Fruit fly (Drosophila melanogaster): ENCODE data around the gene ppk27.

ppk27 gene

DNA sequence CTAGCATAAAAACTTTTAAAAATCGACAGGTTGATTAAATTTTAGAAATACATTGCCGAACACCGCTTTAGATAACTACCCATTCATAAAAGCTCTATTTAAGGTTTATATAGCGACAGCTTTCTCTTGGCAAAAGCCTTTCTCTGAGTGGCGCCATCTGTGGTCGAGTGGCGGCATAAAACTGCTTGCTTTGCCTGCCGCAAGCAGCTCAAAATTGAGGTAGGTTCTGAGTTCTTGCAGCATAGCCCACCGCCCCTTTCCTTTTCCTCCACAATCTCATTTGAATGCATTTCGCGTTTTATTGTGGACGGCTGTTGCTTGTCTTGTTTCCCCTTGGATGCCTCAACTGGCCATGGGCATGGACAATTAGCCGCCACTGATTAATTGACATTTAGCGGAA lies 12.8 kb upstream of the ppk27 start (continued):
- TF ChIP-seq Lhr (GFP tag; optimal IDR thresholded peaks at IDR 0.05) (peak; percentile 67), CG1529 (GFP tag; optimal IDR thresholded peaks at IDR 0.05) (peak; percentile 70), CG8089 (GFP tag; optimal IDR thresholded peaks at IDR 0.05) (peak; percentile 70), H15 (GFP tag; IDR thresholded peaks at IDR 0.05) (0 out of 3 replicates have a peak, but pooled peaks have one; percentile 23), CG17186 (GFP tag; optimal IDR thresholded peaks at IDR 0.05) (no peak), CG4282 (GFP tag; optimal IDR thresholded peaks at IDR 0.05) (peak; percentile 35), HLH4C (GFP tag; IDR thresholded peaks at IDR 0.05; ENCODE audit: partially characterized antibody) (no peak), CG4360 (GFP tag; IDR thresholded peaks at IDR 0.05) (no peak), CG14441 (GFP tag; IDR thresholded peaks at IDR 0.05) (peak; percentile 31; the same call in 1 of the 2 replicates), ind (GFP tag; optimal IDR thresholded peaks at IDR 0.05) (peak; percentile 12), sd (tag; optimal IDR thresholded peaks at IDR 0.05) (no peak), CG43689 (GFP tag; IDR thresholded peaks at IDR 0.05) (peak; percentile 45), cas (GFP tag; IDR thresholded peaks at IDR 0.05) (no peak), CoRest (tag; optimal IDR thresholded peaks at IDR 0.05) (peak; percentile 32), CG10321 (GFP tag; IDR thresholded peaks at IDR 0.05) (no peak), cato (GFP tag; optimal IDR thresholded peaks at IDR 0.05; ENCODE audit: borderline replicate concordance) (peak; percentile 37), CG34224 (GFP tag; IDR thresholded peaks at IDR 0.05; ENCODE audit: partially characterized antibody) (no peak), CG18599 (GFP tag; optimal IDR thresholded peaks at IDR 0.05) (no peak), fd3F (GFP tag; optimal IDR thresholded peaks at IDR 0.05) (peak; percentile 24), CG4854 (GFP tag; optimal IDR thresholded peaks at IDR 0.05) (no peak), mld (GFP tag; IDR thresholded peaks at IDR 0.05; ENCODE audit: partially characterized antibody) (no peak), Hsf (GFP tag; optimal IDR thresholded peaks at IDR 0.05) (peak; percentile 64), CG17328 (GFP tag; IDR thresholded peaks at IDR 0.05) (peak; percentile 66), bbx (GFP tag; IDR thresholded peaks at IDR 0.05; ENCODE audit: partially characterized antibody) (no peak), stwl (tag; optimal IDR thresholded peaks at IDR 0.05) (peak; percentile 2), Neu2 (GFP tag; optimal IDR thresholded peaks at IDR 0.05; ENCODE audit: borderline replicate concordance) (no peak), CG30431 (GFP tag; optimal IDR thresholded peaks at IDR 0.05) (peak; percentile 70), gsb (GFP tag; IDR thresholded peaks at IDR 0.05) (no peak), CG42726 (GFP tag; IDR thresholded peaks at IDR 0.05; ENCODE audit: partially characterized antibody) (peak; percentile 55; the same call in 1 of the 2 replicates), croc (GFP tag; conservative IDR thresholded peaks at IDR 0.05) (peak; percentile 38; the same call in 1 of the 3 replicates), Ravus (GFP tag; IDR thresholded peaks at IDR 0.05) (no peak), zfh1 (GFP tag; IDR thresholded peaks at IDR 0.05) (peak; percentile 66; the same call in 2 of the 3 replicates), D19B (GFP tag; optimal IDR thresholded peaks at IDR 0.05) (no peak), hbn (GFP tag; IDR thresholded peaks at IDR 0.05; ENCODE audit: partially characterized antibody) (no peak), CG3065 (GFP tag; optimal IDR thresholded peaks at IDR 0.05) (peak; percentile 20), ara (GFP tag; IDR thresholded peaks at IDR 0.05) (peak; percentile 14; the same call in 1 of the 2 replicates), crol (GFP tag; IDR thresholded peaks at IDR 0.05) (peak; percentile 68), CG1647 (GFP tag; optimal IDR thresholded peaks at IDR 0.05) (no peak), CG11398 (GFP tag; optimal IDR thresholded peaks at IDR 0.05) (peak; percentile 48), prd (optimal IDR thresholded peaks at IDR 0.05) (no peak), prd (GFP tag; IDR thresholded peaks at IDR 0.05) (peak; percentile 58), Myb (GFP tag; optimal IDR thresholded peaks at IDR 0.05) (peak; percentile 40), Fer1 (GFP tag; optimal IDR thresholded peaks at IDR 0.05) (peak; percentile 4), Ada2b (GFP tag; IDR thresholded peaks at IDR 0.05) (no peak), lov (optimal IDR thresholded peaks at IDR 0.05) (no peak), lov (GFP tag; IDR thresholded peaks at IDR 0.05) (peak; percentile 51; the same call in 1 of the 3 replicates), CkIIα-i1 (GFP tag; IDR thresholded peaks at IDR 0.05) (no peak), CG9932 (GFP tag; IDR thresholded peaks at IDR 0.05) (peak; percentile 63), CG1024 (GFP tag; IDR thresholded peaks at IDR 0.05) (0 out of 2 replicates have a peak, but pooled peaks have one; percentile 37), amos (GFP tag; IDR thresholded peaks at IDR 0.05; ENCODE audit: partially characterized antibody) (0 out of 2 replicates have a peak, but pooled peaks have one; percentile 6), CG3281 (GFP tag; optimal IDR thresholded peaks at IDR 0.05) (no peak)
